Worm (Caenorhabditis elegans) whole organism, young adult: Measurements from ENCODE around the gene sde-2.

Source experiments
- B0035.1 ChIP-seq: sonication (generic microtip); optimal IDR thresholded peaks from 2 replicates; lab custom pipeline; 2016; ENCODE audit warnings: missing genetic modification characterization, mild to moderate bottlenecking, missing compliant biosample characterization, missing genotype, missing genetic modification reagents
- F57C9.4 ChIP-seq: sonication (generic microtip); optimal IDR thresholded peaks from 2 replicates; lab custom pipeline; 2017; ENCODE audit warnings: mild to moderate bottlenecking, missing genetic modification characterization, missing compliant biosample characterization
- K12H6.12 ChIP-seq: fragments of 200-800 bp; sonication (Bioruptor generic); optimal IDR thresholded peaks from 2 replicates; lab custom pipeline; 2018; ENCODE audit warnings: mild to moderate bottlenecking, missing genetic modification characterization, missing compliant biosample characterization
- T26A5.8 ChIP-seq: sonication (generic microtip); optimal IDR thresholded peaks from 2 replicates; lab custom pipeline; 2016; ENCODE audit warnings: missing genetic modification characterization, missing compliant biosample characterization
- Y95B8A.8 ChIP-seq: fragments of 200-800 bp; sonication (Bioruptor generic); IDR thresholded peaks from 2 replicates; pipeline ENCODE4 v1.3.6; 2022; ENCODE audit warnings: missing genetic modification reagents, missing genetic modification characterization, missing compliant biosample characterization
- attf-3 ChIP-seq: fragments of 200-800 bp; sonication (Bioruptor generic); conservative IDR thresholded peaks from 2 replicates; pipeline ENCODE4 v1.3.6; 2022; ENCODE audit warnings: missing genetic modification reagents, missing genetic modification characterization, missing compliant biosample characterization
- attf-6 ChIP-seq: fragments of 200-800 bp; sonication (Bioruptor generic); IDR thresholded peaks from 2 replicates; pipeline ENCODE4 v1.3.6; 2022; ENCODE audit warnings: missing genetic modification reagents, missing genetic modification characterization, missing compliant biosample characterization
- bed-1 ChIP-seq: fragments of 200-800 bp; sonication (Bioruptor generic); IDR thresholded peaks from 2 replicates; pipeline ENCODE4 v1.3.6; 2022; ENCODE audit warnings: missing genetic modification reagents, missing genetic modification characterization, missing compliant biosample characterization
- ccch-3 ChIP-seq: fragments of 200-800 bp; sonication (Bioruptor generic); optimal IDR thresholded peaks from 2 replicates; lab custom pipeline; 2018; ENCODE audit warnings: mild to moderate bottlenecking, missing genetic modification characterization, missing compliant biosample characterization
- ceh-100 ChIP-seq: fragments of 200-800 bp; sonication (Bioruptor generic); IDR thresholded peaks from 2 replicates; pipeline ENCODE4 v1.3.6; 2022; ENCODE audit warnings: missing genetic modification reagents, missing genetic modification characterization, missing compliant biosample characterization
- chd-7 ChIP-seq: sonication (generic microtip); optimal IDR thresholded peaks from 2 replicates; lab custom pipeline; 2016; ENCODE audit warnings: mild to moderate bottlenecking, missing genetic modification characterization, moderate library complexity, missing compliant biosample characterization
- dpl-1 ChIP-seq: fragments of 150-350 bp; optimal IDR thresholded peaks from 2 replicates; lab custom pipeline; 2014; ENCODE audit warnings: missing biosample characterization, missing genetic modification reagents, missing genetic modification characterization
- ekl-4 ChIP-seq: fragments of 200-800 bp; sonication (Bioruptor generic); IDR thresholded peaks from 2 replicates; pipeline ENCODE4 v1.3.6; 2022; ENCODE audit warnings: missing genetic modification reagents, missing genetic modification characterization, missing compliant biosample characterization
- hlh-26 ChIP-seq: fragments of 200-800 bp; sonication (Bioruptor generic); conservative IDR thresholded peaks from 2 replicates; pipeline ENCODE4 v1.3.6; 2022; ENCODE audit warnings: missing genetic modification reagents, missing genetic modification characterization, missing compliant biosample characterization
- hmg-1.2 ChIP-seq: fragments of 200-800 bp; sonication (Bioruptor generic); IDR thresholded peaks from 2 replicates; pipeline ENCODE4 v1.3.6; 2022; ENCODE audit warnings: missing genetic modification reagents, missing genetic modification characterization, missing compliant biosample characterization
- hmg-20 ChIP-seq: fragments of 200-800 bp; sonication (Bioruptor generic); IDR thresholded peaks from 2 replicates; pipeline ENCODE4 v1.3.6; 2022; ENCODE audit warnings: missing genetic modification reagents, missing genetic modification characterization, missing compliant biosample characterization
- hsf-1 ChIP-seq: fragments of 200-800 bp; sonication (Bioruptor generic); IDR thresholded peaks from 2 replicates; pipeline ENCODE4 v1.3.6; 2022; ENCODE audit warnings: missing genetic modification reagents, missing genetic modification characterization, missing compliant biosample characterization
- lsl-1 ChIP-seq: fragments of 200-800 bp; sonication (Bioruptor generic); optimal IDR thresholded peaks from 2 replicates; lab custom pipeline; 2018; ENCODE audit warnings: mild to moderate bottlenecking, missing genetic modification characterization, moderate library complexity, missing compliant biosample characterization
- lsy-27 ChIP-seq: sonication (generic microtip); optimal IDR thresholded peaks from 2 replicates; lab custom pipeline; 2017; ENCODE audit warnings: missing genetic modification characterization, mild to moderate bottlenecking, missing compliant biosample characterization, antibody characterized with exemption, missing genotype, borderline replicate concordance; ENCODE audit not compliant: insufficient read depth
- madf-3 ChIP-seq: fragments of 200-800 bp; sonication (Bioruptor generic); IDR thresholded peaks from 2 replicates; pipeline ENCODE4 v1.3.6; 2022; ENCODE audit warnings: missing genetic modification reagents, missing genetic modification characterization, missing compliant biosample characterization
- madf-6 ChIP-seq: fragments of 200-800 bp; sonication (Bioruptor generic); IDR thresholded peaks from 2 replicates; pipeline ENCODE4 v1.3.6; 2022; ENCODE audit warnings: missing genetic modification reagents, missing genetic modification characterization, missing compliant biosample characterization
- mes-4 ChIP-seq: sonication (generic microtip); optimal IDR thresholded peaks from 2 replicates; lab custom pipeline; 2016; ENCODE audit warnings: missing genotype, missing genetic modification characterization, missing compliant biosample characterization
- nhr-27 ChIP-seq: fragments of 200-800 bp; sonication (Bioruptor generic); optimal IDR thresholded peaks from 2 replicates; lab custom pipeline; 2018; ENCODE audit warnings: mild to moderate bottlenecking, missing genetic modification characterization, moderate library complexity, missing compliant biosample characterization
- nhr-90 ChIP-seq: sonication (generic microtip); optimal IDR thresholded peaks from 2 replicates; lab custom pipeline; 2016; ENCODE audit warnings: missing genotype, mild to moderate bottlenecking, missing genetic modification characterization, missing compliant biosample characterization
- pbrm-1 ChIP-seq: fragments of 200-800 bp; sonication (Bioruptor generic); IDR thresholded peaks from 2 replicates; pipeline ENCODE4 v1.3.6; 2022; ENCODE audit warnings: missing genetic modification reagents, missing genetic modification characterization, missing compliant biosample characterization
- rcor-1 ChIP-seq: fragments of 200-800 bp; sonication (Bioruptor generic); IDR thresholded peaks from 2 replicates; pipeline ENCODE4 v1.3.6; 2022; ENCODE audit warnings: missing genetic modification reagents, missing genetic modification characterization, missing compliant biosample characterization
- repo-1 ChIP-seq: sonication (generic microtip); optimal IDR thresholded peaks from 2 replicates; lab custom pipeline; 2017; ENCODE audit warnings: mild to moderate bottlenecking, missing genetic modification characterization, missing compliant biosample characterization
- rpc-1 ChIP-seq, 2 experiments: fragments of 150-350 bp in 1 of 2; sonication (generic microtip) in 1 of 2; optimal IDR thresholded peaks; 2 replicates each; lab custom pipeline; 2014 to 2018; ENCODE audit warnings: missing biosample characterization in 1 of 2, missing genetic modification characterization in 1 of 2, missing genetic modification reagents in 1 of 2, missing genotype in 1 of 2
- snpc-1.3 ChIP-seq: sonication (generic microtip); optimal IDR thresholded peaks from 2 replicates; lab custom pipeline; 2017; ENCODE audit warnings: missing genetic modification characterization, mild to moderate bottlenecking, missing compliant biosample characterization, antibody characterized with exemption, moderate library complexity, missing genotype, missing genetic modification reagents; ENCODE audit not compliant: insufficient read depth
- somi-1 ChIP-seq: fragments of 200-800 bp; sonication (Bioruptor generic); optimal IDR thresholded peaks from 2 replicates; lab custom pipeline; 2018; ENCODE audit warnings: mild to moderate bottlenecking, missing genetic modification characterization, missing compliant biosample characterization
- sptf-2 ChIP-seq: fragments of 200-800 bp; sonication (Bioruptor generic); optimal IDR thresholded peaks from 2 replicates; lab custom pipeline; 2018; ENCODE audit warnings: mild to moderate bottlenecking, missing genetic modification characterization, missing compliant biosample characterization
- tbp1 ChIP-seq: fragments of 200-800 bp; sonication (Bioruptor generic); optimal IDR thresholded peaks from 2 replicates; lab custom pipeline; 2018; ENCODE audit warnings: mild to moderate bottlenecking, missing genetic modification characterization, missing compliant biosample characterization
- tbx-9 ChIP-seq: sonication (generic microtip); optimal IDR thresholded peaks from 2 replicates; lab custom pipeline; 2016; ENCODE audit warnings: borderline replicate concordance, missing genetic modification characterization, inconsistent platforms, missing compliant biosample characterization
- tlf-1 ChIP-seq: fragments of 200-800 bp; sonication (Bioruptor generic); optimal IDR thresholded peaks from 2 replicates; lab custom pipeline; 2018; ENCODE audit warnings: mild to moderate bottlenecking, missing genetic modification characterization, missing compliant biosample characterization
- ztf-18 ChIP-seq: sonication (generic microtip); optimal IDR thresholded peaks from 2 replicates; lab custom pipeline; 2016; ENCODE audit warnings: missing genotype, mild to moderate bottlenecking, missing genetic modification characterization, missing compliant biosample characterization
- ztf-28 ChIP-seq: fragments of 200-800 bp; sonication (Bioruptor generic); IDR thresholded peaks from 2 replicates; pipeline ENCODE4 v1.3.6; 2022; ENCODE audit warnings: missing genetic modification reagents, missing genetic modification characterization, missing compliant biosample characterization

sde-2 gene

DNA sequence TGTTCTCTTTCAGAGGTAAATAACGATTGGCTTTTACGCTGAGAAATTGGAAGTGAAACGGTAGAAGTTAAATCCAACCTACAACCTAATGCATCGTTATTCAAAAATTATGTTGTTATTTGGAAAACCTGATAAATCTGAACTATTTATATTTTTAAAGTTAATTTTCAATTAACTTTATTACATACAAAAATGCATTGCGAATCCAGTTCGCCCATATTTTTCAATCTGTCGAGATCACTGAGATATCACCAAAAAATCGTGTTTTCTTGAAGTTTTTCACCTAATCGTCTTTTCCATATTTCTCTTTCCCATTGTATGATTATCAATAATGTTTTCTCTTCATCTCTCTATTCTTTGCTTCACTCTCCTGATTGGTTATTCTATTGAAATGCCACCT, 6.7 kb upstream of the sde-2 start, which contains the start of gene F53F4.15 (continued):
- TF ChIP-seq ccch-3 (GFP tag; lab: Kevin White, UChicago) (no peak), hlh-26 (GFP tag; lab: Robert Waterston, UW) (no peak), snpc-1.3 (tag; lab: Kevin White, UChicago) (no peak), T26A5.8 (no peak), Y95B8A.8 (GFP tag; lab: Robert Waterston, UW) (no peak), tbx-9 (no peak), rpc-1 (optimal IDR thresholded peaks at IDR 0.05; lab: Kevin White, UChicago) (no peak), rpc-1 (tag; optimal IDR thresholded peaks at IDR 0.05; lab: Kevin White, UChicago) (no peak)

DNA sequence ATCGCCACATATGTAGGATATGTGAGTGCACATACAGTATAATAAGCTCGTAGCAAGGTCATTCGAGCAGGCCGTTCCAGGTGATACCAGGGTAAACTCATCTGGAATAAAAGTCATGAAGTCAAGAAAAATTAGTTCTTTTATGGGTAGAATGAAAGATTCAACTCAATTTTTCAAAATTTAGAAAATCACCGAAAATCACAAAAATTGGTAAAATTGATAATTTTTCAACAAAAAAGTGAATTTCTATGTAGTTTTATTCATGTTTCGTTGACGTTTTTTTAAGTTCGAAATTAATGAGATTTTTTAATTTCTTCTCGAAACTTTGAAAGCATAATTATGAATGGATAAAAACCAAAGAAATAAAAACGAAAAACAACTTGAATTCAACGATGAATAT, 5.7 kb upstream of the sde-2 start, which contains the start of gene F53F4.16:
Gene F53F4.16 (minus strand): TSS at position 101 of the 400 bp plus-strand sequence.
- no peak for TF ChIP-seq somi-1
- no peak for TF ChIP-seq attf-6 (GFP tag; lab: Robert Waterston, UW)
- TF ChIP-seq nhr-27 (tag; lab: Kevin White, UChicago), result no peak
- no peak for TF ChIP-seq hmg-20 (GFP tag; lab: Robert Waterston, UW)
- no peak for TF ChIP-seq F57C9.4 (tag; lab: Kevin White, UChicago)
- TF ChIP-seq rcor-1 (GFP tag; lab: Robert Waterston, UW), result no peak
- no peak for TF ChIP-seq ekl-4
- TF ChIP-seq Y95B8A.8 (GFP tag; lab: Robert Waterston, UW), result no peak
- TF ChIP-seq repo-1 (tag; lab: Kevin White, UChicago), result no peak
- TF ChIP-seq hmg-1.2 (GFP tag; lab: Robert Waterston, UW), result no peak
- TF ChIP-seq ztf-18 (tag; lab: Kevin White, UChicago), result no peak
- no peak for TF ChIP-seq K12H6.12 (tag; lab: Kevin White, UChicago)
- TF ChIP-seq pbrm-1 (GFP tag; lab: Robert Waterston, UW), result no peak
- TF ChIP-seq tbx-9, result no peak
- no peak for TF ChIP-seq sptf-2 (GFP tag; lab: Kevin White, UChicago)
- TF ChIP-seq mes-4, result no peak

DNA sequence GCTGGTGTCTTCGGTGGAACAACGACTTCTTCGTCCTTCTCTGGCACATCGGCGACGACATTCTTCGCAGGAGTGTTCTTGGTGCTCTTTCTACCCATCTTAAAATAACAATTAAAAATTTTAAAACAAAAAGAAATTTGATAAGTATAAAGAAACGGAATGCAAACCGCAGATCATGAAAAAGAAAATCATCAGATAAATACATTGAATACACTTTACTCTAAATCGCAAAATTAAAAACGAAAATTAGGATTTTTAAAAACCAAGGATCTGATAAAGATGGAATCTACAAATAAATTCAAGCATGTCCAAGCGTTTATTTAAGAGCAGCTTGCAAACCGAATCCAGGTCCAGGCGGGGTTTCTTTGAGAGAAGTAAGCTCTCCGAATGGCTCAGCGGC, 2.9 kb upstream of the sde-2 start, which contains the start of gene F53F4.11:
Gene F53F4.11 (minus strand): TSS at position 101 of the 400 bp plus-strand sequence.
- TF ChIP-seq ceh-100 (GFP tag; lab: Robert Waterston, UW), result 0 out of 2 replicates have a peak, but pooled peaks have one; percentile 24
- no peak for TF ChIP-seq dpl-1 (GFP tag; lab: Kevin White, UChicago)
- TF ChIP-seq tlf-1 (GFP tag; lab: Kevin White, UChicago), result peak; percentile 18
- no peak for TF ChIP-seq bed-1 (GFP tag; lab: Robert Waterston, UW)
- peak; percentile 2 for TF ChIP-seq chd-7 (tag; lab: Kevin White, UChicago)
- TF ChIP-seq madf-6 (GFP tag; lab: Robert Waterston, UW), result peak; percentile 50
- peak; percentile 49; the same call in 1 of the 2 replicates for TF ChIP-seq hsf-1 (GFP tag; lab: Robert Waterston, UW)
- TF ChIP-seq madf-3, result 0 out of 2 replicates have a peak, but pooled peaks have one; percentile 73
- TF ChIP-seq lsl-1 (GFP tag; lab: Kevin White, UChicago), result peak; percentile 8
- TF ChIP-seq attf-6 (GFP tag; lab: Robert Waterston, UW), result 0 out of 2 replicates have a peak, but pooled peaks have one; percentile 34

DNA sequence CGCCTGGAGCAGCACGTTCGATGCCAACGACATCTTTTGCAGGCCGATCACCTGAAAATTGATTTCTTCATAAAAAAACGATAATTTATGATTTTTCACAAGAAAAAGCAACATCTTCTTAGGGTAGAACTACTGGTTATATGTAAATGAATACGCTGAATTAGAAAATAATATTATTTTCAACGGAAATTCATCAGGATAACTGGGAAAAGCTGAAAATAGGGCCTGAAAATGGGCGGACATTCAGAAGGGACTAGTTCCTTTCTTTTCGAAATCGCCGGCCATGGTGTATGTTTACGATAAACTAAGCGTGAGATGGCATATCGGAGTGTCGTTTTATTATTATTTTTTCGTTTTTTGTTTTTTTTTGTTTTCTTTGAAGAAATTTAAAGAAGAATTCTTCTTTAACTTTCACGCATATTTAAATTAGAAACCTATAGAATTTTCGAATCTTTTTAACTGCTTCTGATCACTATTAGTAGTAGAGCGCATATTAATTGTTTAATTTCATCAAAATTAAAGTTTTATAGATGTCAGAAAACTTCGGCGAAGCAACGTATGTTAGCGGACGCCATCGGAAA, 1.8 kb upstream of the sde-2 start, which contains the start of the genes nduv-2 and F53F4.12:
Gene nduv-2 (minus strand): TSS at position 51 of the 581 bp plus-strand sequence.
Gene F53F4.12 (plus strand): TSS at position 531 of the 581 bp plus-strand sequence.
- TF ChIP-seq attf-3 (GFP tag; lab: Robert Waterston, UW) (peak; percentile 88), nhr-90 (no peak), ztf-28 (GFP tag; lab: Robert Waterston, UW) (no peak), B0035.1 (no peak), tlf-1 (GFP tag; lab: Kevin White, UChicago) (no peak), lsy-27 (tag; lab: Kevin White, UChicago) (no peak), tbp1 (GFP tag; lab: Kevin White, UChicago) (no peak)
